Fruit fly (Drosophila melanogaster) whole organism, adult: ENCODE data around the gene Nepl19.
A peak's percentile ranks its signal among the peaks of the same experiment; 100 is the strongest.

Experiments
- CG5204 ChIP-seq: fragments of 200-800 bp; sonication (Bioruptor generic); optimal IDR thresholded peaks from 2 replicates; lab custom pipeline; 2016; ENCODE audit warnings: missing biosample characterization, missing genetic modification characterization
- Mnt ChIP-seq: fragments of 200-800 bp; sonication (Bioruptor generic); optimal IDR thresholded peaks from 2 replicates; lab custom pipeline; 2016; ENCODE audit warnings: missing biosample characterization, mild to moderate bottlenecking, missing genetic modification characterization
- pad ChIP-seq: fragments of 200-800 bp; sonication (Bioruptor generic); optimal IDR thresholded peaks from 3 replicates; lab custom pipeline; 2017; ENCODE audit warnings: missing biosample characterization, missing genetic modification characterization, mild to moderate bottlenecking, moderate library complexity, missing genetic modification reagents
- tj ChIP-seq: fragments of 200-800 bp; sonication (Bioruptor generic); optimal IDR thresholded peaks from 3 replicates; lab custom pipeline; 2017; ENCODE audit warnings: missing biosample characterization, mild to moderate bottlenecking, missing genetic modification characterization, moderate library complexity

dm6 chr3R:28887559-28888432 lies 7.9 kb upstream of the Nepl19 start, which contains the start of the genes CG33203 and Doa:
- TF ChIP-seq CG5204 (GFP tag; lab: Kevin White, UChicago), result no peak
- TF ChIP-seq pad, result peak; percentile 45
- peak; percentile 51 for TF ChIP-seq Mnt
- no peak for TF ChIP-seq tj (GFP tag; lab: Kevin White, UChicago)
